Fruit fly (Drosophila melanogaster): ENCODE measurements around the gene Pura.

Pura gene

DNA sequence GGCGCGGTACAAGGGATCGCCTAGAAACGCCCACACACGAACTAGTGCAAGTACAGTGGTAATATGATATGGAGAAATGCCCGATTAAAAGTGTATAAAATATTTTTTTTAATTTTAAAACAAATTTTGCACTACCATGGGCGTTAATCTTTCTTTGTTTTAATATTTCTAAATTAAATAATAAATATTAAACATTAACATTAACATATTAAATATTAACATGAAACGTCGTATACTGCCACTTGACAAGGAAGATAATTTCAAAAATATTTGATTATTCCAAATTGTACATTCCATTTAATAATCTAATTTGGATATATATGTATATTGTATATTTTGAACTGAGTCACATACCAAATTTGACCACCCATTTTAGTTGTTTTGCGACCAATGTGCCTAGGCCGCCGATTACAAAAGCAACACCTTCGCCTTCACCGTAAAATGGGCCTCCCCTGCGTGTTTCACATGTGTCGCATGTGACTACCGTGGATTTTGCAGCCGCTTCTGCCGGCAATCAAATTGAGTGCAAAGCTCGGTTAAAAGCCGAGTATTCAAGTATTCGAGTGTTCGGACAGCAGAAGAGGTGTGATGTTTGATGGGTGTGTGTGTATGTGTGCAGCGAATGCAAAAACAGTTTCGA, 658 bp upstream of the Pura start (continued):
- TF ChIP-seq CG17385 (GFP tag; optimal IDR thresholded peaks at IDR 0.05): peak; percentile 9
- TF ChIP-seq Taf1 (GFP tag; IDR thresholded peaks at IDR 0.05): no peak
- no peak for TF ChIP-seq CG2116 (GFP tag; optimal IDR thresholded peaks at IDR 0.05)
- TF ChIP-seq CG30403 (GFP tag; optimal IDR thresholded peaks at IDR 0.05): peak; percentile 41
- TF ChIP-seq Neu2 (GFP tag; optimal IDR thresholded peaks at IDR 0.05; ENCODE audit: borderline replicate concordance): no peak
- TF ChIP-seq inv (GFP tag; IDR thresholded peaks at IDR 0.05; ENCODE audit: partially characterized antibody): no peak
- TF ChIP-seq sug (tag; optimal IDR thresholded peaks at IDR 0.05): no peak
- peak; percentile 59 for TF ChIP-seq sens (GFP tag)
- TF ChIP-seq tio (GFP tag; optimal IDR thresholded peaks at IDR 0.05): peak; percentile 7
- TF ChIP-seq B-H2 (GFP tag; optimal IDR thresholded peaks at IDR 0.05): no peak
- TF ChIP-seq CG4617 (GFP tag; optimal IDR thresholded peaks at IDR 0.05; ENCODE audit: borderline replicate concordance): no peak
- no peak for TF ChIP-seq lilli (GFP tag; optimal IDR thresholded peaks at IDR 0.05)
- peak; percentile 36 for TF ChIP-seq CG6689 (GFP tag; IDR thresholded peaks at IDR 0.05)
- peak; percentile 50 for TF ChIP-seq CG8924 (tag; optimal IDR thresholded peaks at IDR 0.05)
- TF ChIP-seq C15 (GFP tag; IDR thresholded peaks at IDR 0.05): no peak
- TF ChIP-seq YL-1 (GFP tag; optimal IDR thresholded peaks at IDR 0.05): no peak
- TF ChIP-seq CG2199 (GFP tag; IDR thresholded peaks at IDR 0.05): no peak
- no peak for TF ChIP-seq CG18619 (GFP tag; optimal IDR thresholded peaks at IDR 0.05)
- no peak for TF ChIP-seq ind (GFP tag; optimal IDR thresholded peaks at IDR 0.05)
- no peak; the same call in 1 of the 2 replicates for TF ChIP-seq vvl (GFP tag; IDR thresholded peaks at IDR 0.05)
- no peak for TF ChIP-seq Vsx1 (GFP tag; optimal IDR thresholded peaks at IDR 0.05)
- no peak for TF ChIP-seq bab2 (GFP tag; optimal IDR thresholded peaks at IDR 0.05)
- TF ChIP-seq CG6765 (GFP tag; optimal IDR thresholded peaks at IDR 0.05): no peak
- TF ChIP-seq tap (tag; optimal IDR thresholded peaks at IDR 0.05): peak; percentile 55
- no peak for TF ChIP-seq HLHmδ (GFP tag; optimal IDR thresholded peaks at IDR 0.05)
- TF ChIP-seq Hsf (GFP tag; optimal IDR thresholded peaks at IDR 0.05): no peak
- TF ChIP-seq Side (GFP tag; optimal IDR thresholded peaks at IDR 0.05): no peak
- TF ChIP-seq CG3407 (GFP tag; optimal IDR thresholded peaks at IDR 0.05): peak; percentile 51
- no peak for TF ChIP-seq Opbp (GFP tag; IDR thresholded peaks at IDR 0.05; ENCODE audit: partially characterized antibody)
- peak; percentile 0 for TF ChIP-seq CG10431 (GFP tag; optimal IDR thresholded peaks at IDR 0.05)
- no peak for TF ChIP-seq ttk (GFP tag; IDR thresholded peaks at IDR 0.05)
- TF ChIP-seq CG7839 (tag; optimal IDR thresholded peaks at IDR 0.05): peak; percentile 64
- no peak for TF ChIP-seq CG3281 (GFP tag; optimal IDR thresholded peaks at IDR 0.05)
- TF ChIP-seq toy (GFP tag; IDR thresholded peaks at IDR 0.05): no peak
- TF ChIP-seq rib (GFP tag; IDR thresholded peaks at IDR 0.05): no peak
- TF ChIP-seq row (GFP tag; IDR thresholded peaks at IDR 0.05): peak; percentile 35; the same call in 1 of the 3 replicates
- TF ChIP-seq CG1832 (GFP tag; optimal IDR thresholded peaks at IDR 0.05): no peak
- no peak for TF ChIP-seq stwl (tag; optimal IDR thresholded peaks at IDR 0.05)
- TF ChIP-seq lola (GFP tag; optimal IDR thresholded peaks at IDR 0.05): peak in 1 of 3 experiments; percentile 51
- TF ChIP-seq fu2 (GFP tag; optimal IDR thresholded peaks at IDR 0.05): no peak
- peak; percentile 10 for TF ChIP-seq ATbp (GFP tag; optimal IDR thresholded peaks at IDR 0.05)
- no peak for TF ChIP-seq CG3847 (GFP tag; IDR thresholded peaks at IDR 0.05)
- TF ChIP-seq fd102C (GFP tag; optimal IDR thresholded peaks at IDR 0.05): no peak
- TF ChIP-seq CG9817 (tag; optimal IDR thresholded peaks at IDR 0.05): peak; percentile 9
- no peak for TF ChIP-seq danr (GFP tag; IDR thresholded peaks at IDR 0.05)
- no peak for TF ChIP-seq CG15073 (GFP tag; optimal IDR thresholded peaks at IDR 0.05)
- TF ChIP-seq pfk (GFP tag; optimal IDR thresholded peaks at IDR 0.05): no peak
- no peak for TF ChIP-seq CG30431 (GFP tag; optimal IDR thresholded peaks at IDR 0.05)
- TF ChIP-seq Atf-2 (GFP tag; optimal IDR thresholded peaks at IDR 0.05): no peak
- TF ChIP-seq CG10543 (GFP tag; optimal IDR thresholded peaks at IDR 0.05): no peak

Data from whole organism, embryonic.